Worm (Caenorhabditis elegans): ENCODE results near the gene mrpl-4.

The mrpl-4 gene

DNA sequence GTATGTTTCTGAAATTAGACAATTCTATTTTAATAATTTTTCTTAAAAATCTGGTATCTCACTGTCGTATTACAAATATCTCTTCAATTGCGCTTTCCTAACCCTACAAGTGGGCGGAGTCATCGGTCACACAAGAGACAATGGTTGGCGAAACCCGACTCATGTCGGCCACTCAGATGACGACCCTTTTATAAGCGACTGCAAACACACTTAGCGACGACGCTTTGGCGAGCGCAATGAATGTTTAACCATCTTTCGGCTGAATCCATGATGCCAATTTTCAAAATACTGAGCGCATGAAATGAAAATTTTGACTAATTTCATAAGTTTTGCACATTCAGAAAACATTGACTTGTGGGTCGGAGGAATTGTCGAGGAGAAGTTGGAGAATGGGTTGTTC lies 33.3 kb downstream of the mrpl-4 start (continued):
- TF ChIP-seq ztf-26 (tag; optimal IDR thresholded peaks at IDR 0.05) (peak; percentile 95), F52B5.7 (tag; optimal IDR thresholded peaks at IDR 0.05) (peak; percentile 100), dpl-1 (GFP tag; optimal IDR thresholded peaks at IDR 0.05) (peak; percentile 50), ceh-91 (GFP tag; IDR thresholded peaks at IDR 0.05) (peak; percentile 78), ztf-28 (GFP tag; IDR thresholded peaks at IDR 0.05) (peak; percentile 98), repo-1 (tag; optimal IDR thresholded peaks at IDR 0.05) (peak; percentile 100), efl-1 (GFP tag; optimal IDR thresholded peaks at IDR 0.05) (peak; percentile 64), aptf-3 (GFP tag; IDR thresholded peaks at IDR 0.05) (peak; percentile 99), him-1 (tag; optimal IDR thresholded peaks at IDR 0.05) (peak; percentile 100), lin-26 (GFP tag; IDR thresholded peaks at IDR 0.05) (peak; percentile 100), Y67H2A.10 (GFP tag; conservative IDR thresholded peaks at IDR 0.05) (peak; percentile 89), ztf-25 (GFP tag; IDR thresholded peaks at IDR 0.05) (peak; percentile 100), hrde-1 (tag; optimal IDR thresholded peaks at IDR 0.05; ENCODE audit: borderline replicate concordance) (peak; percentile 98), sdz-38 (tag; optimal IDR thresholded peaks at IDR 0.05) (peak; percentile 77), B0019.2 (GFP tag; conservative IDR thresholded peaks at IDR 0.05) (peak; percentile 92), bed-2 (GFP tag; IDR thresholded peaks at IDR 0.05) (peak; percentile 93), madf-10 (tag; optimal IDR thresholded peaks at IDR 0.05) (peak; percentile 94), hsf-1 (GFP tag; IDR thresholded peaks at IDR 0.05) (peak; percentile 93), ceh-58 (GFP tag; IDR thresholded peaks at IDR 0.05) (peak; percentile 100), ceh-27 (GFP tag; optimal IDR thresholded peaks at IDR 0.05) (peak; percentile 99), D2030.7 (GFP tag; IDR thresholded peaks at IDR 0.05) (peak; percentile 93), K12H6.12 (tag; optimal IDR thresholded peaks at IDR 0.05) (peak; percentile 94), cebp-2 (GFP tag; IDR thresholded peaks at IDR 0.05) (peak; percentile 100), attf-5 (GFP tag; optimal IDR thresholded peaks at IDR 0.05) (peak; percentile 98), C17E4.6 (GFP tag; IDR thresholded peaks at IDR 0.05) (peak; percentile 99), ztf-3 (GFP tag; optimal IDR thresholded peaks at IDR 0.05) (peak; percentile 90), atf-7 (tag; optimal IDR thresholded peaks at IDR 0.05) (peak; percentile 98), egl-44 (GFP tag; IDR thresholded peaks at IDR 0.05) (peak; percentile 100), fkh-3 (tag; optimal IDR thresholded peaks at IDR 0.05) (peak; percentile 100), zim-3 (tag; optimal IDR thresholded peaks at IDR 0.05) (peak; percentile 100), F22D6.2 (tag; optimal IDR thresholded peaks at IDR 0.05) (peak; percentile 91), attf-3 (GFP tag; conservative IDR thresholded peaks at IDR 0.05) (peak; percentile 80), chd-7 (tag; optimal IDR thresholded peaks at IDR 0.05) (peak; percentile 100), madf-3 (GFP tag; IDR thresholded peaks at IDR 0.05) (peak; percentile 96), ceh-79 (tag; optimal IDR thresholded peaks at IDR 0.05) (peak; percentile 100), Y53G8AR.9 (GFP tag; conservative IDR thresholded peaks at IDR 0.05) (peak; percentile 99), lir-1 (GFP tag; conservative IDR thresholded peaks at IDR 0.05) (peak; percentile 90), zfh-2 (GFP tag; conservative IDR thresholded peaks at IDR 0.05) (no peak)

DNA sequence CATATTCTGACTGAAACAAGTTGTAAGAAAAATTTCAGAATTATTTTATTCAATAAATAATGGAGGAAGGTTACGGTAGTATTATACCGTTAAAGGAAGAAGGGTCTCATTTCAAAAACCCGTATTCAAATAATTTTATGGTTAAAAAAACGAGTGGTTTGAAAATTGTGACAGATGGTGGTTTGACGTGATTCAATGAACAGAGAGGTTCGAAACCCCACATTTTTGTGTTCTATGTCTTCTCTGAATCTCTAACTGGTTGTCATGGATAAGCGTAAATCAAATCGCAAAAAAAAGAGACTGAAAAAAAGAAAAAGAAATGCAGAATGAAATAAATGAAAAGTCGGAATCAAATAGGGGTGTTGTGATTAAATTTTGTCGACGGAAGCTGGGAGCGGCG lies 40.3 kb downstream of the mrpl-4 start, which contains the start of gene ZK994.6:
Gene ZK994.6, minus strand, starts transcription at position 101 of the 400 bp plus-strand sequence.
- TF ChIP-seq ztf-26 (tag; optimal IDR thresholded peaks at IDR 0.05): no peak
- no peak for TF ChIP-seq unc-62 (GFP tag; optimal IDR thresholded peaks at IDR 0.05)
- TF ChIP-seq sdz-38 (tag; optimal IDR thresholded peaks at IDR 0.05): no peak
- no peak for TF ChIP-seq ZK185.1 (tag; optimal IDR thresholded peaks at IDR 0.05; ENCODE audit: poor library complexity, severe bottlenecking)
- TF ChIP-seq attf-6 (GFP tag; IDR thresholded peaks at IDR 0.05): no peak
- TF ChIP-seq snpc-3.4 (tag; optimal IDR thresholded peaks at IDR 0.05): no peak
- no peak for TF ChIP-seq attf-5 (GFP tag; optimal IDR thresholded peaks at IDR 0.05)

Measured in whole organism, young adult.